Fruit fly (Drosophila melanogaster): Measurements from ENCODE around the gene gny.

gny gene

DNA sequence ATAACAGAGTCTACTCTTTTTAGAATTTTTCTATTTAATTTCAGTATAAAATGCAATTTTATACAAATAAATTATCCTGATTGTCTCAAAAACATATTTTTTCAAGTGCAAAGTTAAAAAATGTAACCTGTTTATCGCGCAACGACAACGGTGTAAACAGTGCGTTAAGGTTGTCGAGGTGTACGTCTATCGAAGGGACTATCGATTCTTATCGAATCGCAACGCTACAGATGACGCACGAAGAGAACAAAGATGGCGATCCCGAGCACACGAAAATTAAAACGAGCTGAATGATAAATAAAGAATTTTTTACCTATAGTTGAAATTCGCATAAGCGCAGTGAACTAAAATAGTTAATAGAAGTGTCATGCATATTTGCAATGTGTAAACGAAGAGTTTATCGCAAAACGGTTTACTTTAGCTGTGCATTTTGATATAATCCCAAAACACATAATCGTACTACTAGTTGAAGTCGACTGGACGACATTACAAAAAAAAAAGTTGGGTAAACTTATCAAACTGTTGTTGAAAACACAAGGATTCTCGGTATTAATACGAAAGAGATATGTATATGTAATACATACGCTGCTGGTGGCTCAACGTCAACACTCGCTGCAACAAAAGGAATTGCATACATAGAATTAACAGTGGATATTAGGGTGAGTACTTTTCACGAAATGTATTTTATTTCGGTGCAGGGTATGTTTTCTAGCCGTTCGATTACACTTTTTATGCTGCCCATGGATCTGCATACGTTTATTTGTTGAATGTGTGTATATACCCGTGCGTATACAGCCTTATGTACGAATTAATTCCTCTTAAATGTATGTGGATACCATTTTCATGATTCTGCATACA, 8.2 kb downstream of the gny start, which contains the start of gene da (continued):
- peak; percentile 9 for TF ChIP-seq CG5245 (GFP tag; optimal IDR thresholded peaks at IDR 0.05)
- no peak for TF ChIP-seq ap (GFP tag; IDR thresholded peaks at IDR 0.05)
- no peak for TF ChIP-seq CG5953 (GFP tag; IDR thresholded peaks at IDR 0.05)
- TF ChIP-seq fu2 (GFP tag; optimal IDR thresholded peaks at IDR 0.05), result peak; percentile 32
- peak; percentile 64 for TF ChIP-seq CG13424 (tag; optimal IDR thresholded peaks at IDR 0.05)
- TF ChIP-seq MBD-R2 (GFP tag; IDR thresholded peaks at IDR 0.05), result peak; percentile 61
- no peak for TF ChIP-seq btn (GFP tag; optimal IDR thresholded peaks at IDR 0.05)
- peak; percentile 65 for TF ChIP-seq Fer3 (tag; optimal IDR thresholded peaks at IDR 0.05)
- no peak for TF ChIP-seq CG4404 (GFP tag; IDR thresholded peaks at IDR 0.05)
- TF ChIP-seq Atf-2 (GFP tag; optimal IDR thresholded peaks at IDR 0.05), result no peak
- TF ChIP-seq E2f1 (GFP tag; IDR thresholded peaks at IDR 0.05), result peak; percentile 50; the same call in 1 of the 2 replicates
- TF ChIP-seq CG6791 (GFP tag; IDR thresholded peaks at IDR 0.05; ENCODE audit: partially characterized antibody), result peak; percentile 60; the same call in 1 of the 3 replicates
- TF ChIP-seq crc (GFP tag; optimal IDR thresholded peaks at IDR 0.05), result peak; percentile 34
- TF ChIP-seq YL-1 (GFP tag; optimal IDR thresholded peaks at IDR 0.05), result peak; percentile 89
- no peak for TF ChIP-seq tup (GFP tag; optimal IDR thresholded peaks at IDR 0.05)
- no peak for TF ChIP-seq bab2 (GFP tag; optimal IDR thresholded peaks at IDR 0.05)
- TF ChIP-seq rib (GFP tag; IDR thresholded peaks at IDR 0.05), result peak; percentile 45
- TF ChIP-seq CG11247 (GFP tag; IDR thresholded peaks at IDR 0.05), result peak; percentile 54; the same call in 1 of the 2 replicates
- TF ChIP-seq ewg (GFP tag; optimal IDR thresholded peaks at IDR 0.05), result no peak
- peak; percentile 3 for TF ChIP-seq CG7271 (tag; optimal IDR thresholded peaks at IDR 0.05)
- TF ChIP-seq unc-4 (GFP tag; IDR thresholded peaks at IDR 0.05; ENCODE audit: partially characterized antibody), result peak; percentile 54; the same call in 1 of the 2 replicates
- TF ChIP-seq disco-r (GFP tag; optimal IDR thresholded peaks at IDR 0.05), result no peak
- no peak for TF ChIP-seq ERR (GFP tag; optimal IDR thresholded peaks at IDR 0.05)
- TF ChIP-seq CG12299 (tag; optimal IDR thresholded peaks at IDR 0.05), result no peak
- no peak for TF ChIP-seq ftz-f1 (GFP tag; optimal IDR thresholded peaks at IDR 0.05)
- peak; percentile 95 for TF ChIP-seq kay (GFP tag; optimal IDR thresholded peaks at IDR 0.05)
- TF ChIP-seq sug (tag; optimal IDR thresholded peaks at IDR 0.05), result peak; percentile 75
- peak; percentile 60 for TF ChIP-seq bbx (GFP tag; IDR thresholded peaks at IDR 0.05; ENCODE audit: partially characterized antibody)
- TF ChIP-seq CG1647 (GFP tag; optimal IDR thresholded peaks at IDR 0.05), result peak; percentile 24
- no peak for TF ChIP-seq Neu2 (GFP tag; optimal IDR thresholded peaks at IDR 0.05; ENCODE audit: borderline replicate concordance)
- TF ChIP-seq Six4 (GFP tag; optimal IDR thresholded peaks at IDR 0.05), result peak; percentile 15
- TF ChIP-seq CG10565 (GFP tag; optimal IDR thresholded peaks at IDR 0.05), result no peak
- TF ChIP-seq Ravus (GFP tag; IDR thresholded peaks at IDR 0.05), result no peak
- peak; percentile 39 for TF ChIP-seq CG12219 (GFP tag; optimal IDR thresholded peaks at IDR 0.05)
- TF ChIP-seq NFAT (GFP tag; IDR thresholded peaks at IDR 0.05), result peak; percentile 58; the same call in 1 of the 2 replicates
- no peak for TF ChIP-seq h (optimal IDR thresholded peaks at IDR 0.05)
- TF ChIP-seq CG12391 (tag; optimal IDR thresholded peaks at IDR 0.05), result peak; percentile 83
- TF ChIP-seq Drgx (GFP tag; IDR thresholded peaks at IDR 0.05), result peak; percentile 37; the same call in 1 of the 2 replicates
- no peak for TF ChIP-seq Sry-β (GFP tag; optimal IDR thresholded peaks at IDR 0.05)
- TF ChIP-seq GATAe (GFP tag; conservative IDR thresholded peaks at IDR 0.05), result no peak
- no peak for TF ChIP-seq Poxn (GFP tag; IDR thresholded peaks at IDR 0.05)
- peak; percentile 51 for TF ChIP-seq CG13123 (GFP tag; optimal IDR thresholded peaks at IDR 0.05)
- TF ChIP-seq CG31388 (GFP tag; optimal IDR thresholded peaks at IDR 0.05), result peak; percentile 7
- TF ChIP-seq so (GFP tag; IDR thresholded peaks at IDR 0.05), result no peak
- TF ChIP-seq Optix (GFP tag; IDR thresholded peaks at IDR 0.05), result no peak
- TF ChIP-seq CG9876 (GFP tag; optimal IDR thresholded peaks at IDR 0.05), result peak; percentile 19
- TF ChIP-seq CG8478 (optimal IDR thresholded peaks at IDR 0.05), result no peak
- TF ChIP-seq odd (GFP tag; optimal IDR thresholded peaks at IDR 0.05), result peak; percentile 23
- peak; percentile 60 for TF ChIP-seq H2.0 (GFP tag; IDR thresholded peaks at IDR 0.05)
- TF ChIP-seq ken (GFP tag; IDR thresholded peaks at IDR 0.05), result peak; percentile 49; the same call in 1 of the 3 replicates
